Worm (Caenorhabditis elegans): Measurements from ENCODE around the gene C14A4.7.

The C14A4.7 gene

ce11 chrII:10594312-10594711 lies 2.0 kb downstream of the C14A4.7 start:
- no peak for TF ChIP-seq nhr-28 (tag; optimal IDR thresholded peaks at IDR 0.05)
- TF ChIP-seq elt-1 (tag; optimal IDR thresholded peaks at IDR 0.05), result no peak
- no peak for TF ChIP-seq nfya-1 (tag; optimal IDR thresholded peaks at IDR 0.05; ENCODE audit: insufficient read depth)
- no peak for TF ChIP-seq mdl-1 (tag; optimal IDR thresholded peaks at IDR 0.05)
- no peak for TF ChIP-seq nhr-43 (tag; optimal IDR thresholded peaks at IDR 0.05; ENCODE audit: poor library complexity, severe bottlenecking)
- TF ChIP-seq elt-2 (tag; optimal IDR thresholded peaks at IDR 0.05), result no peak
- no peak for TF ChIP-seq ceh-82 (tag; optimal IDR thresholded peaks at IDR 0.05)
- TF ChIP-seq nhr-23 (tag; optimal IDR thresholded peaks at IDR 0.05), result no peak
- no peak for TF ChIP-seq ceh-28 (tag; optimal IDR thresholded peaks at IDR 0.05)
- no peak for TF ChIP-seq nhr-67 (tag; optimal IDR thresholded peaks at IDR 0.05)
- TF ChIP-seq ceh-9 (tag; optimal IDR thresholded peaks at IDR 0.05), result no peak

- TF ChIP-seq unc-62 (GFP tag; optimal IDR thresholded peaks at IDR 0.05) (no peak), egl-27 (tag; optimal IDR thresholded peaks at IDR 0.05) (no peak), aly-2 (tag; optimal IDR thresholded peaks at IDR 0.05) (no peak), nhr-28 (tag; optimal IDR thresholded peaks at IDR 0.05) (no peak), pha-4 (tag; optimal IDR thresholded peaks at IDR 0.05) (no peak), mdl-1 (tag; optimal IDR thresholded peaks at IDR 0.05) (no peak), ceh-28 (tag; optimal IDR thresholded peaks at IDR 0.05) (no peak), mml-1 (tag; optimal IDR thresholded peaks at IDR 0.05) (no peak), nhr-12 (tag; optimal IDR thresholded peaks at IDR 0.05) (no peak), egl-5 (tag; optimal IDR thresholded peaks at IDR 0.05) (no peak), nhr-67 (tag; optimal IDR thresholded peaks at IDR 0.05) (no peak), lin-15B (tag; optimal IDR thresholded peaks at IDR 0.05) (no peak)
Observed at ce11 chrII:10592452-10592851, 3.9 kb downstream of the C14A4.7 start, which contains the start of gene crn-5. Gene crn-5, plus strand, starts transcription at chrII:10592752.

ce11 chrII:10587742-10588141 lies 8.6 kb downstream of the C14A4.7 start, which contains the start of gene crn-3:
Gene crn-3, plus strand, starts transcription at chrII:10588042.
- TF ChIP-seq egl-27 (tag; optimal IDR thresholded peaks at IDR 0.05), result no peak
- TF ChIP-seq fos-1 (tag; optimal IDR thresholded peaks at IDR 0.05), result no peak
- no peak for TF ChIP-seq pqm-1 (tag; optimal IDR thresholded peaks at IDR 0.05)
- no peak for TF ChIP-seq elt-3 (tag; optimal IDR thresholded peaks at IDR 0.05)
- no peak for TF ChIP-seq ZK546.5 (tag; optimal IDR thresholded peaks at IDR 0.05)
- no peak for TF ChIP-seq sea-2 (GFP tag; optimal IDR thresholded peaks at IDR 0.05)
- TF ChIP-seq nhr-237 (tag; optimal IDR thresholded peaks at IDR 0.05), result no peak
- TF ChIP-seq jun-1 (tag; optimal IDR thresholded peaks at IDR 0.05), result no peak
- TF ChIP-seq nhr-77 (tag; optimal IDR thresholded peaks at IDR 0.05), result no peak

ce11 chrII:10584036-10584435 lies 12.3 kb downstream of the C14A4.7 start, which contains the start of gene algn-9:
Gene algn-9, plus strand, starts transcription at chrII:10584336.
- no peak for TF ChIP-seq ceh-82 (tag; optimal IDR thresholded peaks at IDR 0.05)
- no peak for TF ChIP-seq elt-1 (tag; optimal IDR thresholded peaks at IDR 0.05)
- no peak for TF ChIP-seq sea-2 (GFP tag; optimal IDR thresholded peaks at IDR 0.05)
- no peak for TF ChIP-seq snpc-4 (tag; optimal IDR thresholded peaks at IDR 0.05)
- no peak for TF ChIP-seq lin-15B (tag; optimal IDR thresholded peaks at IDR 0.05)
- no peak for TF ChIP-seq nhr-77 (tag; optimal IDR thresholded peaks at IDR 0.05)
- TF ChIP-seq jun-1 (tag; optimal IDR thresholded peaks at IDR 0.05), result no peak
- no peak for TF ChIP-seq nhr-237 (tag; optimal IDR thresholded peaks at IDR 0.05)
- TF ChIP-seq lin-39 (tag; optimal IDR thresholded peaks at IDR 0.05), result no peak
- no peak for TF ChIP-seq skn-1 (tag; optimal IDR thresholded peaks at IDR 0.05)
- TF ChIP-seq pqm-1 (tag; optimal IDR thresholded peaks at IDR 0.05), result no peak
- no peak for TF ChIP-seq egl-5 (tag; optimal IDR thresholded peaks at IDR 0.05)
- TF ChIP-seq nhr-12 (tag; optimal IDR thresholded peaks at IDR 0.05), result no peak
- TF ChIP-seq ztf-4 (tag; optimal IDR thresholded peaks at IDR 0.05), result no peak
- TF ChIP-seq ceh-9 (tag; optimal IDR thresholded peaks at IDR 0.05), result no peak
- TF ChIP-seq nhr-67 (tag; optimal IDR thresholded peaks at IDR 0.05), result no peak
- no peak for TF ChIP-seq nhr-23 (tag; optimal IDR thresholded peaks at IDR 0.05)
- no peak for TF ChIP-seq ceh-16 (tag; optimal IDR thresholded peaks at IDR 0.05)
- no peak for TF ChIP-seq lsy-12 (tag; optimal IDR thresholded peaks at IDR 0.05)
- TF ChIP-seq fos-1 (tag; optimal IDR thresholded peaks at IDR 0.05), result no peak

DNA sequence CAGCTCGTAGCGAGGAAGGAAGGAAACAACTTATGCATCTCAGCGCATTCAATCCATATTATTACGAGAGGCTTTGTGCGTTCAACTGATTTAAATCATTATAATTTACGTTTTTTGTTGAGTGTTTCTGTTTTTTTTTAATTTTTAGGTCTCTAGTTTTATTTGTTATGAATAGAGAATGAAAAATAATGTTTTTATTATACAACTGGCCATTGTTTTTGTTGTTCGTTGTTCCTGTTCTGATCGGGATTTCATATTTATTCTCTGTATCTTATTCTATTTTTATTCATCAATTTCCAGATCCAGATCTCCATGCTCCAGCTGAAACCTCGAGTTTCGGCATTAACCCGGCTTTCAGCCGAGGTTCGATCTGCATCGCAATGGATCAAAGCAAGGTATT lies 14.0 kb downstream of the C14A4.7 start, which contains the start of gene mrps-22:
TSS of gene mrps-22 (plus strand) at position 301 of the 400 bp plus-strand sequence.
- TF ChIP-seq nhr-76 (tag; optimal IDR thresholded peaks at IDR 0.05) (no peak), nhr-25 (tag; optimal IDR thresholded peaks at IDR 0.05) (no peak), R02D3.7 (tag; optimal IDR thresholded peaks at IDR 0.05) (no peak), jun-1 (tag; optimal IDR thresholded peaks at IDR 0.05) (no peak), lin-15B (tag; optimal IDR thresholded peaks at IDR 0.05) (no peak), ceh-9 (tag; optimal IDR thresholded peaks at IDR 0.05) (no peak), snpc-4 (tag; optimal IDR thresholded peaks at IDR 0.05) (no peak), sea-2 (GFP tag; optimal IDR thresholded peaks at IDR 0.05) (no peak), tbx-2 (tag; optimal IDR thresholded peaks at IDR 0.05) (no peak), nhr-12 (tag; optimal IDR thresholded peaks at IDR 0.05) (no peak), aly-2 (tag; optimal IDR thresholded peaks at IDR 0.05) (no peak), ztf-4 (tag; optimal IDR thresholded peaks at IDR 0.05) (no peak), daf-12 (tag; optimal IDR thresholded peaks at IDR 0.05) (no peak), ceh-28 (tag; optimal IDR thresholded peaks at IDR 0.05) (no peak), fos-1 (tag; optimal IDR thresholded peaks at IDR 0.05) (no peak), pqm-1 (tag; optimal IDR thresholded peaks at IDR 0.05) (no peak), elt-2 (tag; optimal IDR thresholded peaks at IDR 0.05) (no peak), nhr-23 (tag; optimal IDR thresholded peaks at IDR 0.05) (no peak), mml-1 (tag; optimal IDR thresholded peaks at IDR 0.05) (no peak), egl-5 (tag; optimal IDR thresholded peaks at IDR 0.05) (no peak)
